Worm (Caenorhabditis elegans): Measurements from ENCODE around the gene epac-1.

DNA sequence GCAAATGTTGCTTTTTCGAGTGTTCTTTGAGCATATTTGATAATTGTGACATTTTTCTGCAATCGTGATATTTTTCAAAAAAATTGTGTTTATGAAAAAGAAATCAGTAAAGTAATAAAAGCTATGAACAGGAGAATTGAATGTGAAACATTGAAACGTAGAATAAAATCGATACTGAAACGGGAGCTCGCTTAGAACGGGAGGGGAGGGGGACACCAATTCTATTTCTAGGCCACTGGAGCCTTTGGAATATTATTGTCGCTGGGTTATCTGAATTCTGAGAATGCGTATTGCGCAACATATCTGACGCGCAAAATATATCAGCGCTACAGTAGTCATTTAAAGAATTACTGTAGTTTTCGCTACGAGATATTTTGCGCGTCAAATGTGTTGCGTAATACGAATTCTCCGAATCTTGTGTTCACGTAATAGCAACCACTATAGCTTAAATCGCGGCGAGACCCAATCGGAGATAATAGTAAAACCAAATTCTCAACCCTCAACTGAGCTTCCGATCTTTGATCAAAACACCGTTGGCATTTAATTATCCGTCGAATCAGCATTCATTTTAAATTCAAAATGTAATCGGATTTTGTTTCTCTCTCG is 23.0 kb downstream of the epac-1 start, which contains the start of the genes blos-1 and best-18:
- TF ChIP-seq madf-9 (GFP tag; conservative IDR thresholded peaks at IDR 0.05) (no peak), nhr-77 (tag; optimal IDR thresholded peaks at IDR 0.05) (peak; percentile 15), ces-1 (GFP tag; optimal IDR thresholded peaks at IDR 0.05) (no peak), dve-1 (tag; optimal IDR thresholded peaks at IDR 0.05; ENCODE audit: insufficient read depth) (no peak), rbr-2 (tag; optimal IDR thresholded peaks at IDR 0.05) (no peak), jun-1 (tag; optimal IDR thresholded peaks at IDR 0.05) (no peak), vab-7 (GFP tag; IDR thresholded peaks at IDR 0.05) (no peak), ceh-32 (tag; optimal IDR thresholded peaks at IDR 0.05; ENCODE audit: poor library complexity) (no peak), nhr-76 (tag; optimal IDR thresholded peaks at IDR 0.05) (no peak), nhr-11 (tag; optimal IDR thresholded peaks at IDR 0.05) (no peak)
